Fruit fly (Drosophila melanogaster) whole organism: Measurements from ENCODE around the gene CG45101.

Source experiments
- EcR ChIP-seq, 2 experiments: fragments of >200 bp; optimal IDR thresholded peaks; 2 replicates each; lab custom pipeline; 2017; ENCODE audit warnings: missing biosample characterization in 2 of 2, missing genetic modification characterization in 2 of 2, missing genetic modification reagents in 2 of 2
- psq ChIP-seq: fragments of >200 bp; optimal IDR thresholded peaks from 2 replicates; lab custom pipeline; 2017
- usp ChIP-seq: fragments of >200 bp; optimal IDR thresholded peaks from 2 replicates; lab custom pipeline; 2017; ENCODE audit warnings: missing biosample characterization, missing genetic modification characterization, mixed read lengths

dm6 chr3L:11089805-11090440 lies 25.1 kb downstream of the CG45101 start:
- no peak for TF ChIP-seq EcR (GFP tag; optimal IDR thresholded peaks at IDR 0.05; lab: Kevin White, UChicago)
- TF ChIP-seq usp = no peak
- no peak for TF ChIP-seq psq (lab: Kevin White, UChicago)
